Fruit fly (Drosophila melanogaster) whole organism, prepupa: ENCODE measurements around the gene Rbm13.

Source experiments
- CG1621 ChIP-seq: fragments of 200-800 bp; sonication (Bioruptor generic); optimal IDR thresholded peaks from 3 replicates; lab custom pipeline; 2018; ENCODE audit warnings: missing biosample characterization, mild to moderate bottlenecking, missing genetic modification characterization
- Gug ChIP-seq: fragments of 200-800 bp; sonication (Bioruptor generic); IDR thresholded peaks from 2 replicates; pipeline ENCODE4 v1.3.6; 2022; ENCODE audit warnings: missing biosample characterization, missing genetic modification characterization

DNA sequence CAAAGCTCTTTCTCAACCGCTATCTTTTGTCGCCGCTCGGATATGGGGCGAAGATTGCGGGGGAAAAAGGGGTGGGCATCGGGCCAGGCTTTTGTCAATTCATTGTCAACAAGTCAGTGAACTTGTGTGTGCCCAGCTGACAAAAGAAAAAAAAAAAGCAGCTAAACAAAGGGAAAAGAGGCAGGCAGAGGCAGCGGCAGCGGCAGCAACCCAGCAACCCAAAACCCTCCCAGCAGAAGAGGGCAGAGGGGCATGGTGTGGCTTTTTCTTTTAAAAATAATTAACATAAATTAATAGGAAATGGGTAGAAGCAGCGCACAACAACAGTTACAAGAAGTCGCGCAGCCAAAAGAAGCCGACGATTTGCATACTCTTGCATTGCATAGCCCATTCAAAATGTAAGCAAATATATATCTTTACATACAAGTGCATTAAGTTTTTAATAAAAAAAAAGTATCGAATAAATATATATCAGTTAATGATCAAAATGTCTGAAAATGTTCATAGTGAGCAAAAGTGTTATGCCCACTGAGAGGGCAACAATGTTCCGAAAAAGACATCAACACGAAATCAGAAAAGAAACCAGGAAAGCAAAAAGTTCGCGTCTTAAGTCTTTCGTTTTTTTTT, 44.3 kb upstream of the Rbm13 start:
- TF ChIP-seq CG1621 (no peak), Gug (GFP tag; lab: Robert Waterston, UW) (no peak)
